Worm (Caenorhabditis elegans) whole organism, mixed stage, embryonic: ENCODE results near the gene col-9.

ENCODE experiments used
- M03D4.4 ChIP-seq: sonication (generic microtip); optimal IDR thresholded peaks from 2 replicates; lab custom pipeline; 2017; ENCODE audit warnings: mild to moderate bottlenecking, missing genetic modification characterization, missing compliant biosample characterization
- bed-3 ChIP-seq: fragments of 200-800 bp; sonication (Bioruptor generic); optimal IDR thresholded peaks from 3 replicates; lab custom pipeline; 2018; ENCODE audit warnings: mild to moderate bottlenecking, missing genetic modification characterization, moderate library complexity, missing compliant biosample characterization
- blmp-1 ChIP-seq: fragments of 150-350 bp; optimal IDR thresholded peaks from 2 replicates; lab custom pipeline; 2014; ENCODE audit warnings: missing biosample characterization, missing genetic modification characterization
- ceh-39 ChIP-seq: fragments of 150-350 bp; optimal IDR thresholded peaks from 2 replicates; lab custom pipeline; 2014; ENCODE audit warnings: missing biosample characterization, missing genetic modification characterization
- ceh-43 ChIP-seq: fragments of 200-800 bp; sonication (Bioruptor generic); optimal IDR thresholded peaks from 2 replicates; lab custom pipeline; 2018; ENCODE audit warnings: mild to moderate bottlenecking, missing genetic modification characterization, moderate library complexity, missing compliant biosample characterization
- ceh-83 ChIP-seq: fragments of 200-800 bp; sonication (Bioruptor generic); optimal IDR thresholded peaks from 2 replicates; lab custom pipeline; 2018; ENCODE audit warnings: mild to moderate bottlenecking, missing genetic modification characterization, missing compliant biosample characterization
- ces-1 ChIP-seq: fragments of 150-350 bp; optimal IDR thresholded peaks from 2 replicates; lab custom pipeline; 2014; ENCODE audit warnings: missing biosample characterization, missing genetic modification reagents, missing genetic modification characterization
- cnd-1 ChIP-seq: fragments of 200-800 bp; sonication (Bioruptor generic); optimal IDR thresholded peaks from 2 replicates; lab custom pipeline; 2018; ENCODE audit warnings: mild to moderate bottlenecking, missing genetic modification characterization, missing compliant biosample characterization
- drap-1 ChIP-seq: fragments of 200-800 bp; sonication (Bioruptor generic); optimal IDR thresholded peaks from 3 replicates; lab custom pipeline; 2018; ENCODE audit warnings: mild to moderate bottlenecking, missing genetic modification characterization, missing compliant biosample characterization
- elt-1 ChIP-seq: sonication (generic microtip); optimal IDR thresholded peaks from 2 replicates; lab custom pipeline; 2017; ENCODE audit warnings: missing genetic modification characterization, mild to moderate bottlenecking, missing compliant biosample characterization, antibody characterized with exemption, moderate library complexity, borderline replicate concordance; ENCODE audit not compliant: insufficient read depth
- elt-3 ChIP-seq: fragments of 150-350 bp; optimal IDR thresholded peaks from 2 replicates; lab custom pipeline; 2014; ENCODE audit warnings: missing biosample characterization, missing genetic modification characterization
- flh-1 ChIP-seq: fragments of 200-800 bp; sonication (Bioruptor generic); optimal IDR thresholded peaks from 2 replicates; lab custom pipeline; 2018; ENCODE audit warnings: mild to moderate bottlenecking, missing genetic modification characterization, moderate library complexity, missing compliant biosample characterization
- ham-2 ChIP-seq: fragments of 200-800 bp; sonication (Bioruptor generic); optimal IDR thresholded peaks from 2 replicates; lab custom pipeline; 2018; ENCODE audit warnings: mild to moderate bottlenecking, missing genetic modification characterization, missing compliant biosample characterization
- hlh-1 ChIP-seq: fragments of 150-350 bp; optimal IDR thresholded peaks from 2 replicates; lab custom pipeline; 2014; ENCODE audit warnings: missing biosample characterization, missing genetic modification reagents, missing genetic modification characterization
- lin-13 ChIP-seq: fragments of 150-350 bp; optimal IDR thresholded peaks from 2 replicates; lab custom pipeline; 2014; ENCODE audit warnings: missing biosample characterization, missing genetic modification characterization
- lin-32 ChIP-seq: fragments of 200-800 bp; sonication (Bioruptor generic); optimal IDR thresholded peaks from 2 replicates; lab custom pipeline; 2018; ENCODE audit warnings: mild to moderate bottlenecking, missing genetic modification characterization, missing compliant biosample characterization
- lsy-2 ChIP-seq: fragments of 150-350 bp; optimal IDR thresholded peaks from 2 replicates; lab custom pipeline; 2014; ENCODE audit warnings: missing biosample characterization, missing genetic modification characterization
- mab-5 ChIP-seq: fragments of 150-350 bp; optimal IDR thresholded peaks from 2 replicates; lab custom pipeline; 2014; ENCODE audit warnings: missing biosample characterization, missing genetic modification characterization
- mep-1 ChIP-seq: fragments of 150-350 bp; optimal IDR thresholded peaks from 2 replicates; lab custom pipeline; 2017; ENCODE audit warnings: missing biosample characterization, missing genetic modification reagents, missing genetic modification characterization, inconsistent platforms
- mls-2 ChIP-seq: sonication (generic microtip); optimal IDR thresholded peaks from 2 replicates; lab custom pipeline; 2016; ENCODE audit warnings: mild to moderate bottlenecking, missing genetic modification characterization, moderate library complexity, missing compliant biosample characterization
- nhr-12 ChIP-seq: fragments of 150-350 bp; optimal IDR thresholded peaks from 2 replicates; lab custom pipeline; 2014; ENCODE audit warnings: missing biosample characterization, missing genetic modification characterization
- nhr-2 ChIP-seq: fragments of 150-350 bp; optimal IDR thresholded peaks from 2 replicates; lab custom pipeline; 2014; ENCODE audit warnings: missing biosample characterization, missing genetic modification characterization
- nhr-237 ChIP-seq: fragments of 150-350 bp; optimal IDR thresholded peaks from 2 replicates; lab custom pipeline; 2014; ENCODE audit warnings: missing biosample characterization, missing genetic modification characterization
- nhr-28 ChIP-seq: fragments of 150-350 bp; optimal IDR thresholded peaks from 2 replicates; lab custom pipeline; 2014; ENCODE audit warnings: missing biosample characterization, missing genetic modification characterization
- nhr-76 ChIP-seq: sonication (generic microtip); optimal IDR thresholded peaks from 2 replicates; lab custom pipeline; 2017; ENCODE audit warnings: missing biosample characterization, missing genetic modification characterization
- pha-4 ChIP-seq: fragments of 150-350 bp; optimal IDR thresholded peaks from 2 replicates; lab custom pipeline; 2018; ENCODE audit warnings: missing biosample characterization, missing genetic modification reagents, missing genetic modification characterization
- sem-2 ChIP-seq: fragments of 200-800 bp; sonication (Bioruptor generic); optimal IDR thresholded peaks from 2 replicates; lab custom pipeline; 2018; ENCODE audit warnings: mild to moderate bottlenecking, missing genetic modification characterization, missing compliant biosample characterization
- snpc-4 ChIP-seq: fragments of 150-350 bp; optimal IDR thresholded peaks from 2 replicates; lab custom pipeline; 2014; ENCODE audit warnings: missing biosample characterization, missing genetic modification characterization
- sptf-1 ChIP-seq: sonication (generic microtip); optimal IDR thresholded peaks from 2 replicates; lab custom pipeline; 2017; ENCODE audit warnings: mild to moderate bottlenecking, missing genetic modification characterization, moderate library complexity, missing compliant biosample characterization
- tbx-8 ChIP-seq: fragments of 200-800 bp; sonication (Bioruptor generic); optimal IDR thresholded peaks from 2 replicates; lab custom pipeline; 2018; ENCODE audit warnings: mild to moderate bottlenecking, missing genetic modification characterization, moderate library complexity, missing compliant biosample characterization
- unc-120 ChIP-seq: sonication (generic microtip); optimal IDR thresholded peaks from 2 replicates; lab custom pipeline; 2017; ENCODE audit warnings: missing genetic modification characterization, missing compliant biosample characterization; ENCODE audit not compliant: poor library complexity, severe bottlenecking
- unc-39 ChIP-seq: fragments of 150-350 bp; optimal IDR thresholded peaks from 2 replicates; lab custom pipeline; 2014; ENCODE audit warnings: missing biosample characterization, missing genetic modification characterization
- unc-62 ChIP-seq: fragments of 150-350 bp; optimal IDR thresholded peaks from 2 replicates; lab custom pipeline; 2014; ENCODE audit warnings: missing biosample characterization, missing genetic modification reagents, missing genetic modification characterization
- zip-8 ChIP-seq: fragments of 150-350 bp; optimal IDR thresholded peaks from 2 replicates; lab custom pipeline; 2014; ENCODE audit warnings: missing biosample characterization, missing genetic modification characterization
- ztf-11 ChIP-seq: fragments of 150-350 bp; optimal IDR thresholded peaks from 2 replicates; lab custom pipeline; 2014; ENCODE audit warnings: missing biosample characterization, missing genetic modification characterization

col-9 gene

DNA sequence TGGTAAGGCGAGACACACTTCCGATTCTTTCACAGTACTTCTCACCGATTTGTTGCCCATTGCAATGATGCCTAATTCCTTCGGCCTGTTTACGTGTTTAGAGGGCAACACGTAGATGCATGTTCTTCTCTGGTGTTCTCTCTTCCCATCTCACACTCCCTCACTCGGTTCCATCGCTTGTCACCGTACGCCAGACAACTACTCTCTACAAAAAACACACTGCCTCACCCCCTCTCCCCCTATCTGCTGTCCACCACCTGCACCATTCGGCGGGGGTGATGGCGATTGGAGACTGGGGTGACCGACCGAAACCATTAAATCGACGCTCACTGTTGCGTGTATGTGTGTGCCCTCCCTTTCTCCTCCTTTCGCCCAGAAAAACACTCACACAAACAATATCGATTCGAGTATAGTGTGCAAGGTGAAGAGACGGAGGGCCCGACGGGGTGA is 5.9 kb upstream of the col-9 start:
- TF ChIP-seq lin-32 (GFP tag; lab: Kevin White, UChicago) = peak; percentile 67
- TF ChIP-seq ceh-39 (tag; lab: Kevin White, UChicago) = peak; percentile 87
- TF ChIP-seq ham-2 (GFP tag; lab: Kevin White, UChicago) = peak; percentile 63
- peak; percentile 90 for TF ChIP-seq nhr-2
- no peak for TF ChIP-seq ces-1 (GFP tag; lab: Kevin White, UChicago)
- TF ChIP-seq nhr-12 = no peak
- no peak for TF ChIP-seq flh-1
- TF ChIP-seq nhr-237 (tag; lab: Kevin White, UChicago) = no peak
- no peak for TF ChIP-seq lsy-2
- no peak for TF ChIP-seq blmp-1 (tag; lab: Kevin White, UChicago)
- peak; percentile 46 for TF ChIP-seq mep-1 (tag; lab: Kevin White, UChicago)
- TF ChIP-seq bed-3 = no peak
- TF ChIP-seq sptf-1 = peak; percentile 69
- peak; percentile 70 for TF ChIP-seq unc-62 (GFP tag; lab: Kevin White, UChicago)
- TF ChIP-seq nhr-76 (tag; lab: Kevin White, UChicago) = no peak
- TF ChIP-seq unc-39 (tag; lab: Kevin White, UChicago) = peak; percentile 1
- TF ChIP-seq elt-1 (tag; lab: Kevin White, UChicago) = peak; percentile 27
- TF ChIP-seq mls-2 (tag; lab: Kevin White, UChicago) = peak; percentile 79
- TF ChIP-seq cnd-1 (tag; lab: Kevin White, UChicago) = peak; percentile 70
- TF ChIP-seq zip-8 = no peak
- no peak for TF ChIP-seq ceh-83 (GFP tag; lab: Kevin White, UChicago)
- peak; percentile 26 for TF ChIP-seq M03D4.4 (tag; lab: Kevin White, UChicago)
- TF ChIP-seq snpc-4 = no peak
- TF ChIP-seq ztf-11 (tag; lab: Kevin White, UChicago) = no peak
- no peak for TF ChIP-seq nhr-28 (tag; lab: Kevin White, UChicago)
- peak; percentile 67 for TF ChIP-seq drap-1 (GFP tag; lab: Kevin White, UChicago)
- TF ChIP-seq sem-2 = no peak
- TF ChIP-seq unc-120 (tag; lab: Kevin White, UChicago) = peak; percentile 10
- TF ChIP-seq hlh-1 = no peak
- TF ChIP-seq elt-3 (tag; lab: Kevin White, UChicago) = no peak
- TF ChIP-seq mab-5 (tag; lab: Kevin White, UChicago) = no peak
- no peak for TF ChIP-seq lin-13 (tag; lab: Kevin White, UChicago)
- no peak for TF ChIP-seq tbx-8
- TF ChIP-seq pha-4 (tag; lab: Kevin White, UChicago) = no peak
- peak; percentile 1 for TF ChIP-seq ceh-43 (GFP tag; lab: Kevin White, UChicago)

DNA sequence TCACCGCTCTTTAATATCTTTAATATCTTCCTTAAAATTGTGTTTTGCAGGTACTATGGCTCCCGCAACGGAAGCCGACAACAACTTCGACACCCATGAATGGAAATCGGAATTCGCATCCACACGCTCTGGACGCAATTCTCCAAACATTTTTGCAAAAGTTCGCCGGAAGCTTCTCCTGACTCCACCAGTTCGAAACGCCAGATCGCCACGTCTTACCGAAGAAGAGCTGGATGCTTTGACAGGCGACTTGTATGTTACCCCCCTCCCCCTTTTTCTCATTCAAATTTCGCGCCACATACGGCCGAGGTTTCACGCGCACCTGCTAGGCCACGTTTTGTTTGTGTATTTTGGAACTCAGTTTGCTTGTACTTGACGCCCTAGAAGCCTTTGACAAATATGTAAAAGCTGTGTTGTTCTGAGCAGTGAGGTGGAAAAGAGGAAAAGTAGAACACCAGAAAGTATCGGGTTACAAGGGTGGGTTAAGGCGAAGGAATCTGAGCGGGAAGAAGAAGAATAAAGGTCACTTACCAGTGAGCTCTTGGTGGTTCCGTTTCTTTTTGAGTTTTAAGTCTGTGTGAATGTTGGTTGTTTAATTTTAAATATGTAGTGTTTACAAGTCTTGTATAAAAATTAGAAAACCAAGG is 5.0 kb upstream of the col-9 start, which contains the start of gene unc-84:
Gene unc-84 (plus strand): TSS at position 51 of the 647 bp plus-strand sequence.
- TF ChIP-seq sptf-1 (peak; percentile 37), hlh-1 (no peak), ceh-43 (GFP tag; lab: Kevin White, UChicago) (no peak)

DNA sequence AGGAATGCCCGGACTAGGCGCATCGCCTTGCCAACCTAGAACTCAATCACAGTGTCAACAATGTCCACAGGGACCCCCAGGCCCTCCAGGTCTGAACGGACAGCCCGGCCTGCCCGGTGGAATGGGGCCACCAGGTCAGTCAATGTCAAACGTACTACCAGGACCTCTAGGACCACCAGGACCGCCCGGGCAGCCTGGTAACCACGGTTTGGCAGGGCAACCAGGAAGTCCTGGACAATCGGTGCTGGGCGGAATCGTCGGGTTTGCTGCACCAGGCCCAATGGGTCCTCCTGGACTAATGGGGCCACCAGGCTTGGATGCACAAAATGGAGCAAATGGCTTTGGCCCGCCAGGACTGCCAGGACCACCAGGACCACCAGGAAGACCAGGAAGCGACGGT is 853 bp downstream of the col-9 start:
- TF ChIP-seq nhr-2 (no peak), cnd-1 (tag; lab: Kevin White, UChicago) (no peak), sem-2 (no peak), mab-5 (tag; lab: Kevin White, UChicago) (no peak)
- TF ChIP-seq, all 35 proteins: peak for 0

DNA sequence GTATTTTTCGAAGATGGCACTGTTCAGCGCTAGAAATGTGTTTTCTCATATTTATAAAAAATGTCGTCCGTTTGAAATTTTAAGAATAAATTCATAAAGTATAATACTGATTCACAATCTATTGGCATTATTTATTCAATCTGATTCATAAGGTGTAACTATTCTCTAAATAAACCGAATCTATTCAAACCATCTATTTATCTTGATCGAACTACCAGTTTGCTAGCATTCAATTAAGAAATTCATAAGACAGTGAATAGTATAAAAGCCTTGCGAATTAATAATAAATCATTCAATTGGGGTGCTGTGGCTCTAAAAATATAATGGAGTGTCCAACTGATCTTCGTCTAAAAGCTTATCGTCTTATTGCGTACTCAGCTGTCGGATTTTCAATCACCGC is 1.3 kb downstream of the col-9 start, which contains the start of gene col-44:
Gene col-44 (plus strand): TSS at position 301 of the 400 bp plus-strand sequence.
- TF ChIP-seq mls-2 (tag; lab: Kevin White, UChicago) = no peak
- TF ChIP-seq cnd-1 (tag; lab: Kevin White, UChicago) = no peak
- no peak for TF ChIP-seq sptf-1
- no peak for TF ChIP-seq bed-3
- no peak for TF ChIP-seq unc-39 (tag; lab: Kevin White, UChicago)
- no peak for TF ChIP-seq tbx-8
- TF ChIP-seq ceh-83 (GFP tag; lab: Kevin White, UChicago) = no peak
- TF ChIP-seq nhr-28 (tag; lab: Kevin White, UChicago) = no peak
- TF ChIP-seq mab-5 (tag; lab: Kevin White, UChicago) = no peak
- TF ChIP-seq M03D4.4 (tag; lab: Kevin White, UChicago) = no peak
- no peak for TF ChIP-seq nhr-2
- no peak for TF ChIP-seq unc-62 (GFP tag; lab: Kevin White, UChicago)
